Worm (Caenorhabditis elegans): ENCODE data around the gene eef-1G.

Gene eef-1G

ce11 chrV:10953471-10954155 lies 11.9 kb upstream of the eef-1G start (continued):
- TF ChIP-seq zfh-2 (GFP tag; conservative IDR thresholded peaks at IDR 0.05) (no peak), F52B5.7 (tag; optimal IDR thresholded peaks at IDR 0.05) (peak; percentile 21), aptf-2 (GFP tag; conservative IDR thresholded peaks at IDR 0.05) (no peak), ztf-28 (GFP tag; IDR thresholded peaks at IDR 0.05) (no peak), ztf-6 (GFP tag; IDR thresholded peaks at IDR 0.05) (no peak), attf-6 (GFP tag; IDR thresholded peaks at IDR 0.05) (no peak), B0019.2 (GFP tag; conservative IDR thresholded peaks at IDR 0.05) (no peak), nfyb-1 (GFP tag; IDR thresholded peaks at IDR 0.05) (0 out of 2 replicates have a peak, but pooled peaks have one; percentile 54), aptf-3 (GFP tag; IDR thresholded peaks at IDR 0.05) (no peak), bed-1 (GFP tag; IDR thresholded peaks at IDR 0.05) (0 out of 2 replicates have a peak, but pooled peaks have one; percentile 18), snpc-3.4 (tag; optimal IDR thresholded peaks at IDR 0.05) (no peak), nfya-2 (GFP tag; IDR thresholded peaks at IDR 0.05) (no peak), ceh-27 (GFP tag; optimal IDR thresholded peaks at IDR 0.05) (no peak), let-607 (tag; optimal IDR thresholded peaks at IDR 0.05) (peak in 1 of 2 experiments; percentile 7), ZK185.1 (tag; optimal IDR thresholded peaks at IDR 0.05; ENCODE audit: poor library complexity, severe bottlenecking) (no peak), C06A6.2 (GFP tag; conservative IDR thresholded peaks at IDR 0.05) (no peak; the same call in none of the 2 replicates), rcor-1 (GFP tag; IDR thresholded peaks at IDR 0.05) (no peak), madf-10 (tag; optimal IDR thresholded peaks at IDR 0.05) (no peak), lir-1 (GFP tag; conservative IDR thresholded peaks at IDR 0.05) (no peak), D2030.7 (GFP tag; IDR thresholded peaks at IDR 0.05) (no peak), F22D6.2 (tag; optimal IDR thresholded peaks at IDR 0.05) (no peak), F55B11.4 (tag; optimal IDR thresholded peaks at IDR 0.05; ENCODE audit: borderline replicate concordance, insufficient read depth) (no peak), lin-40 (tag; optimal IDR thresholded peaks at IDR 0.05) (peak; percentile 55), nhr-90 (tag; optimal IDR thresholded peaks at IDR 0.05) (peak; percentile 30), dpl-1 (GFP tag; optimal IDR thresholded peaks at IDR 0.05) (no peak), lin-54 (GFP tag; optimal IDR thresholded peaks at IDR 0.05) (no peak), ceh-100 (GFP tag; IDR thresholded peaks at IDR 0.05) (no peak), T26A5.8 (tag; optimal IDR thresholded peaks at IDR 0.05) (no peak), snpc-1.1 (tag; optimal IDR thresholded peaks at IDR 0.05; ENCODE audit: insufficient read depth) (no peak), ztf-25 (GFP tag; IDR thresholded peaks at IDR 0.05) (no peak), attf-5 (GFP tag; optimal IDR thresholded peaks at IDR 0.05) (no peak), hlh-12 (tag; optimal IDR thresholded peaks at IDR 0.05) (no peak), chd-7 (tag; optimal IDR thresholded peaks at IDR 0.05) (no peak)

ce11 chrV:10954334-10954733 lies 11.2 kb upstream of the eef-1G start, which contains the start of gene clec-221:
clec-221 (minus strand) TSS chrV:10954434.
- TF ChIP-seq lin-35 (GFP tag; optimal IDR thresholded peaks at IDR 0.05), result peak in 1 of 3 experiments; percentile 22
- TF ChIP-seq akir-1 (GFP tag; optimal IDR thresholded peaks at IDR 0.05), result no peak

DNA sequence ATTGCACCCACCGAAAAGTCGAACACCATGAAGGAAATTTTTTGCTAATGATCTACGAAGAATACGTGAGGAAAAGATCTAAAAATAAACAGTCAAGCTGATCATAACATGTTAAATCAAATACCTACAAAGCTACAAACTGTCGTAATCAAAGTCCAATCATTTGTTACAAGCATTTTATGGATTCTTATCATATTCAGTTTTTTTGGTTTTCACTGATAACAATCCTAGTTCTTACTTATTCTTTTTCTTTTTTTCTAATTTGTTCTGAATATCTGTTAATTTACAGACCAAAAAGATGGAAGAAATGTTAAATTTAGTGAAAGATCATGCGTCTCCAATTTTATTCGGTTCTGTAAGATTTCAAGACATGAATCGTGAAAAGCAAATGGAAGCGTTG lies 10.7 kb upstream of the eef-1G start, which contains the start of gene F17C11.6:
TSS of gene F17C11.6 (plus strand) at position 290 of the 400 bp plus-strand sequence.
- TF ChIP-seq attf-3 (GFP tag; conservative IDR thresholded peaks at IDR 0.05) (no peak), nhr-80 (tag; optimal IDR thresholded peaks at IDR 0.05) (peak; percentile 14)

Measured in whole organism, young adult.